Fruit fly (Drosophila melanogaster) whole organism, adult: ENCODE measurements around the gene REPTOR.

ENCODE experiments used
- CG12768 ChIP-seq: fragments of 200-800 bp; sonication (Bioruptor generic); optimal IDR thresholded peaks from 2 replicates; lab custom pipeline; 2017; ENCODE audit warnings: missing biosample characterization, missing genetic modification characterization, mild to moderate bottlenecking, moderate library complexity, missing genetic modification reagents
- CG33017 ChIP-seq: fragments of 200-800 bp; sonication (Bioruptor generic); optimal IDR thresholded peaks from 2 replicates; lab custom pipeline; 2018; ENCODE audit warnings: missing biosample characterization, mild to moderate bottlenecking, missing genetic modification characterization, moderate library complexity
- CG5204 ChIP-seq: fragments of 200-800 bp; sonication (Bioruptor generic); optimal IDR thresholded peaks from 2 replicates; lab custom pipeline; 2016; ENCODE audit warnings: missing biosample characterization, missing genetic modification characterization
- CG7045 ChIP-seq: fragments of 200-800 bp; sonication (Bioruptor generic); optimal IDR thresholded peaks from 2 replicates; lab custom pipeline; 2017; ENCODE audit warnings: missing biosample characterization, mild to moderate bottlenecking, missing genetic modification characterization
- Hr96 ChIP-seq: fragments of 200-800 bp; sonication (Bioruptor generic); optimal IDR thresholded peaks from 2 replicates; lab custom pipeline; 2016; ENCODE audit warnings: missing biosample characterization, missing genetic modification characterization
- cnc ChIP-seq, 2 experiments: fragments of >200 bp; optimal IDR thresholded peaks; 2 replicates each; lab custom pipeline; 2017
- ovo ChIP-seq: fragments of 200-800 bp; sonication (Bioruptor generic); optimal IDR thresholded peaks from 2 replicates; lab custom pipeline; 2016; ENCODE audit warnings: missing biosample characterization, missing genetic modification characterization
- pad ChIP-seq: fragments of 200-800 bp; sonication (Bioruptor generic); optimal IDR thresholded peaks from 3 replicates; lab custom pipeline; 2017; ENCODE audit warnings: missing biosample characterization, missing genetic modification characterization, mild to moderate bottlenecking, moderate library complexity, missing genetic modification reagents
- toe ChIP-seq: fragments of 200-800 bp; sonication (Bioruptor generic); optimal IDR thresholded peaks from 2 replicates; lab custom pipeline; 2016; ENCODE audit warnings: missing biosample characterization, missing genetic modification characterization

dm6 chr3R:24565748-24566239 is 16.9 kb downstream of the REPTOR start:
- no peak for TF ChIP-seq toe (GFP tag; lab: Kevin White, UChicago)
- TF ChIP-seq cnc (optimal IDR thresholded peaks at IDR 0.05; lab: Kevin White, UChicago), result no peak
- TF ChIP-seq CG33017 (tag; lab: Kevin White, UChicago), result peak; percentile 73
- TF ChIP-seq pad (GFP tag; lab: Kevin White, UChicago), result peak; percentile 60
- TF ChIP-seq CG5204 (GFP tag; lab: Kevin White, UChicago), result no peak
- TF ChIP-seq CG12768, result peak; percentile 74
- TF ChIP-seq ovo (GFP tag; lab: Kevin White, UChicago), result peak; percentile 92
- peak; percentile 55 for TF ChIP-seq Hr96 (GFP tag; lab: Kevin White, UChicago)
- TF ChIP-seq CG7045, result peak; percentile 21
